Fruit fly (Drosophila melanogaster): ENCODE data around the gene CG43739.

Gene CG43739

DNA sequence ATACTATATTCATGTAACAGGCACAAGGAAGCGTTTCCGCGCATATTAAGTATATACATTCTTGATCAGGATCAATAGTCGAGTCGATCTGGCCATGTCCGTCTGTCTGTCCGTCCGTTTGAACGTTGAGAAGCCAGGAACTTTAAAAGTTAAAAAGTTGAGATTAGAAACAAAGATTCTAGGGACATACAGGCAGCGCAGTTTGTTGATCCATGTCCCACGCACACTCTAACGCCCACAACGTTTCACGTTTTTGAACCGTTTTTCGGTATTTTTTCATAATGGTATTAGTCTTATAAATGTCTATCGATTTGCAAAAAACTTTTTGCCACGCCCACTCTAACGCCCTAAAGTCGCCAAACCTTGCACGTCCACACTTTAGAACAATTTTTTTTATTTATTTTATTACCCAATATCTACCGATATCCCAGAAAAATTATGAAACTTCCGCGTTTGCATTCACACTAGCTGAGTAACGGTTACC is 4.4 kb upstream of the CG43739 start (continued):
- TF ChIP-seq CG7963 (GFP tag; IDR thresholded peaks at IDR 0.05; ENCODE audit: partially characterized antibody) (0 out of 3 replicates have a peak, but pooled peaks have one; percentile 7), GATAe (GFP tag; conservative IDR thresholded peaks at IDR 0.05) (no peak), zf30C (GFP tag; optimal IDR thresholded peaks at IDR 0.05) (no peak), CG34422 (GFP tag; IDR thresholded peaks at IDR 0.05) (no peak), Med (GFP tag) (no peak), trh (GFP tag; optimal IDR thresholded peaks at IDR 0.05) (no peak), vnd (GFP tag; IDR thresholded peaks at IDR 0.05; ENCODE audit: partially characterized antibody) (no peak), CG2120 (GFP tag; optimal IDR thresholded peaks at IDR 0.05) (no peak), CG4424 (GFP tag; optimal IDR thresholded peaks at IDR 0.05) (no peak), CG32532 (GFP tag; IDR thresholded peaks at IDR 0.05) (no peak), caup (GFP tag; optimal IDR thresholded peaks at IDR 0.05; ENCODE audit: severe bottlenecking) (no peak), bowl (GFP tag; IDR thresholded peaks at IDR 0.05) (no peak), NC2β (GFP tag; optimal IDR thresholded peaks at IDR 0.05) (no peak), CG3065 (GFP tag; optimal IDR thresholded peaks at IDR 0.05) (peak; percentile 77), phol (tag; optimal IDR thresholded peaks at IDR 0.05) (no peak), jigr1 (GFP tag; IDR thresholded peaks at IDR 0.05) (no peak), CG1647 (GFP tag; optimal IDR thresholded peaks at IDR 0.05) (no peak), insv (GFP tag; optimal IDR thresholded peaks at IDR 0.05) (no peak), org-1 (GFP tag; optimal IDR thresholded peaks at IDR 0.05) (no peak), ase (GFP tag; IDR thresholded peaks at IDR 0.05) (no peak), zen2 (GFP tag; IDR thresholded peaks at IDR 0.05; ENCODE audit: partially characterized antibody) (no peak), Poxn (GFP tag; IDR thresholded peaks at IDR 0.05) (no peak), sr (GFP tag; IDR thresholded peaks at IDR 0.05) (no peak), CG18011 (GFP tag; optimal IDR thresholded peaks at IDR 0.05) (no peak), Myb (GFP tag; optimal IDR thresholded peaks at IDR 0.05) (peak; percentile 32), sens (GFP tag) (peak; percentile 72), Xbp1 (GFP tag; optimal IDR thresholded peaks at IDR 0.05) (no peak), Sin3A (optimal IDR thresholded peaks at IDR 0.05) (no peak), slbo (GFP tag; IDR thresholded peaks at IDR 0.05) (no peak), Dp (GFP tag; optimal IDR thresholded peaks at IDR 0.05) (peak; percentile 27), CG7372 (GFP tag; IDR thresholded peaks at IDR 0.05) (no peak), Atf3 (GFP tag; optimal IDR thresholded peaks at IDR 0.05) (no peak), tx (GFP tag; optimal IDR thresholded peaks at IDR 0.05) (no peak), CG10366 (GFP tag; IDR thresholded peaks at IDR 0.05) (no peak)

dm6 chr2L:20922196-20923087 is 3.7 kb upstream of the CG43739 start, which contains the start of gene Mtp:
Gene Mtp, minus strand, starts transcription at chr2L:20922876.
- TF ChIP-seq toy (GFP tag; IDR thresholded peaks at IDR 0.05) (no peak), Antp (GFP tag; optimal IDR thresholded peaks at IDR 0.05) (peak; percentile 88), CG15601 (tag; optimal IDR thresholded peaks at IDR 0.05) (peak; percentile 78), TFAM (GFP tag; optimal IDR thresholded peaks at IDR 0.05) (no peak), Mrtf (GFP tag; IDR thresholded peaks at IDR 0.05) (no peak; the same call in 2 of the 3 replicates), CG3163 (GFP tag; optimal IDR thresholded peaks at IDR 0.05) (peak; percentile 52), insv (GFP tag; optimal IDR thresholded peaks at IDR 0.05) (peak in 1 of 2 experiments; percentile 10), CG14050 (GFP tag; IDR thresholded peaks at IDR 0.05) (peak; percentile 24; the same call in 2 of the 3 replicates), Drgx (GFP tag; IDR thresholded peaks at IDR 0.05) (peak; percentile 74), CG9876 (GFP tag; optimal IDR thresholded peaks at IDR 0.05) (peak; percentile 51), CG15514 (GFP tag; optimal IDR thresholded peaks at IDR 0.05) (peak; percentile 60), Camta (GFP tag; optimal IDR thresholded peaks at IDR 0.05) (peak; percentile 66), Hmr (GFP tag; optimal IDR thresholded peaks at IDR 0.05) (peak; percentile 70), E2f2 (GFP tag; IDR thresholded peaks at IDR 0.05) (peak; percentile 57), dm (GFP tag; optimal IDR thresholded peaks at IDR 0.05) (peak; percentile 47), oc (tag; optimal IDR thresholded peaks at IDR 0.05) (peak; percentile 83), Rx (GFP tag; IDR thresholded peaks at IDR 0.05) (no peak), CG1529 (GFP tag; optimal IDR thresholded peaks at IDR 0.05) (peak; percentile 82), Gug (GFP tag; IDR thresholded peaks at IDR 0.05) (peak; percentile 47; the same call in 3 of the 4 replicates)
